Worm (Caenorhabditis elegans) whole organism, L4 larva: ENCODE data around the gene lgc-17.

Experiments
- F26F4.8 ChIP-seq: fragments of 200-800 bp; sonication (Bioruptor generic); conservative IDR thresholded peaks from 2 replicates; pipeline ENCODE4 v1.3.6; 2022; ENCODE audit warnings: missing genetic modification characterization, missing compliant biosample characterization
- T20F7.1 ChIP-seq: fragments of 200-800 bp; sonication (Bioruptor generic); optimal IDR thresholded peaks from 2 replicates; lab custom pipeline; 2018; ENCODE audit warnings: mild to moderate bottlenecking, missing genetic modification characterization, missing compliant biosample characterization
- Y48G9A.11 ChIP-seq: fragments of 200-800 bp; sonication (Bioruptor generic); IDR thresholded peaks from 2 replicates; pipeline ENCODE4 v1.3.6; 2022; ENCODE audit warnings: missing genetic modification reagents, missing genetic modification characterization, missing compliant biosample characterization
- Y75B8A.6 ChIP-seq: fragments of 200-800 bp; sonication (Bioruptor generic); IDR thresholded peaks from 2 replicates; pipeline ENCODE4 v1.3.6; 2022; ENCODE audit warnings: missing genetic modification reagents, missing genetic modification characterization, missing compliant biosample characterization
- aha-1 ChIP-seq: fragments of 150-350 bp; peaks from one replicate; lab custom pipeline; 2014; ENCODE audit warnings: missing biosample characterization, missing genetic modification characterization
- aly-2 ChIP-seq: sonication (generic microtip); optimal IDR thresholded peaks from 2 replicates; lab custom pipeline; 2018; ENCODE audit warnings: missing biosample characterization, missing genetic modification characterization
- ama-1 ChIP-seq: fragments of 150-350 bp; optimal IDR thresholded peaks from 2 replicates; lab custom pipeline; 2014; ENCODE audit warnings: inconsistent platforms, mixed read lengths
- ceh-62 ChIP-seq: sonication (generic microtip); optimal IDR thresholded peaks from 2 replicates; lab custom pipeline; 2017; ENCODE audit warnings: missing biosample characterization, missing genetic modification characterization
- ceh-82 ChIP-seq: sonication (generic microtip); optimal IDR thresholded peaks from 2 replicates; lab custom pipeline; 2017; ENCODE audit warnings: missing biosample characterization, missing genetic modification characterization
- daf-16 ChIP-seq, 3 experiments: sonication (generic microtip); optimal IDR thresholded peaks; 2 replicates each; lab custom pipeline; 2016 to 2017; ENCODE audit warnings: missing genetic modification characterization in 3 of 3, missing genetic modification reagents in 3 of 3, mild to moderate bottlenecking in 2 of 3, missing compliant biosample characterization in 2 of 3, missing biosample characterization in 1 of 3, moderate library complexity in 1 of 3
- daf-19 ChIP-seq: fragments of 200-800 bp; sonication (Bioruptor generic); conservative IDR thresholded peaks from 2 replicates; pipeline ENCODE4 v1.3.6; 2022; ENCODE audit warnings: missing genetic modification characterization, missing compliant biosample characterization
- dmd-6 ChIP-seq: fragments of 200-800 bp; sonication (Bioruptor generic); IDR thresholded peaks from 2 replicates; pipeline ENCODE4 v1.3.6; 2022; ENCODE audit warnings: missing genetic modification reagents, missing genetic modification characterization, missing compliant biosample characterization
- dmd-9 ChIP-seq: fragments of 200-800 bp; sonication (Bioruptor generic); IDR thresholded peaks from 2 replicates; pipeline ENCODE4 v1.3.6; 2022; ENCODE audit warnings: missing genetic modification reagents, missing genetic modification characterization, missing compliant biosample characterization
- fos-1 ChIP-seq: fragments of 150-350 bp; optimal IDR thresholded peaks from 2 replicates; lab custom pipeline; 2014; ENCODE audit warnings: missing biosample characterization, missing genetic modification characterization
- hlh-11 ChIP-seq: fragments of 200-800 bp; sonication (Bioruptor generic); optimal IDR thresholded peaks from 2 replicates; lab custom pipeline; 2018; ENCODE audit warnings: mild to moderate bottlenecking, missing genetic modification characterization, missing compliant biosample characterization
- lin-15B ChIP-seq: fragments of 150-350 bp; sonication (generic microtip); optimal IDR thresholded peaks from 3 replicates; lab custom pipeline; 2014; ENCODE audit warnings: missing biosample characterization, missing genetic modification characterization
- lsy-2 ChIP-seq, 2 experiments: fragments of 150-350 bp in 1 of 2; sonication (generic microtip) in 1 of 2; optimal IDR thresholded peaks; 2 replicates each; lab custom pipeline; 2014 to 2017; ENCODE audit warnings: missing biosample characterization in 2 of 2, missing genetic modification characterization in 2 of 2
- nhr-11 ChIP-seq: fragments of 150-350 bp; optimal IDR thresholded peaks from 2 replicates; lab custom pipeline; 2014; ENCODE audit warnings: missing biosample characterization, missing genetic modification characterization
- nhr-28 ChIP-seq: fragments of 150-350 bp; optimal IDR thresholded peaks from 2 replicates; lab custom pipeline; 2014; ENCODE audit warnings: missing biosample characterization, missing genetic modification characterization
- nhr-41 ChIP-seq: fragments of 200-800 bp; sonication (Bioruptor generic); IDR thresholded peaks from 2 replicates; pipeline ENCODE4 v1.3.6; 2022; ENCODE audit warnings: missing genetic modification reagents, missing genetic modification characterization, missing compliant biosample characterization
- nhr-48 ChIP-seq: sonication (generic microtip); optimal IDR thresholded peaks from 2 replicates; lab custom pipeline; 2016; ENCODE audit warnings: mild to moderate bottlenecking, missing genetic modification characterization, missing compliant biosample characterization
- nhr-6 ChIP-seq: fragments of 150-350 bp; optimal IDR thresholded peaks from 2 replicates; lab custom pipeline; 2014; ENCODE audit warnings: missing biosample characterization, missing genetic modification characterization
- nhr-76 ChIP-seq: fragments of 150-350 bp; optimal IDR thresholded peaks from 2 replicates; lab custom pipeline; 2014; ENCODE audit warnings: missing biosample characterization, missing genetic modification characterization
- pqm-1 ChIP-seq: sonication (generic microtip); optimal IDR thresholded peaks from 2 replicates; lab custom pipeline; 2017; ENCODE audit warnings: missing biosample characterization, missing genetic modification characterization
- sdz-12 ChIP-seq: fragments of 200-800 bp; sonication (Bioruptor generic); optimal IDR thresholded peaks from 2 replicates; lab custom pipeline; 2018; ENCODE audit warnings: mild to moderate bottlenecking, missing genetic modification characterization, missing compliant biosample characterization
- skn-1 ChIP-seq: fragments of 150-350 bp; optimal IDR thresholded peaks from 2 replicates; lab custom pipeline; 2014; ENCODE audit warnings: missing biosample characterization, missing genetic modification characterization
- snpc-1.2 ChIP-seq: fragments of 200-800 bp; sonication (Bioruptor generic); IDR thresholded peaks from 2 replicates; pipeline ENCODE4 v1.3.6; 2022; ENCODE audit warnings: missing genetic modification reagents, missing genetic modification characterization, missing compliant biosample characterization
- tag-97 ChIP-seq: fragments of 200-800 bp; sonication (Bioruptor generic); IDR thresholded peaks from 2 replicates; pipeline ENCODE4 v1.3.6; 2022; ENCODE audit warnings: missing genetic modification characterization, missing compliant biosample characterization
- tra-1 ChIP-seq: fragments of 200-800 bp; sonication (Bioruptor generic); IDR thresholded peaks from 2 replicates; pipeline ENCODE4 v1.3.6; 2022; ENCODE audit warnings: missing genetic modification reagents, missing genetic modification characterization, missing compliant biosample characterization
- unc-130 ChIP-seq: sonication (generic microtip); optimal IDR thresholded peaks from 2 replicates; lab custom pipeline; 2016; ENCODE audit warnings: missing genetic modification reagents, missing genetic modification characterization, missing compliant biosample characterization
- unc-62 ChIP-seq, 3 experiments: fragments of 150-350 bp in 1 of 3; sonication (generic microtip); optimal IDR thresholded peaks in 2 of 3; peaks in 1 of 3; 1 replicate in 1 of 3; 2 replicates in 2 of 3; lab custom pipeline; 2014 to 2017; ENCODE audit warnings: missing biosample characterization in 3 of 3, missing genetic modification characterization in 3 of 3, missing genetic modification reagents in 3 of 3, missing genotype in 1 of 3
- zfp-2 ChIP-seq: sonication (generic microtip); optimal IDR thresholded peaks from 2 replicates; lab custom pipeline; 2016; ENCODE audit warnings: mild to moderate bottlenecking, missing genetic modification characterization, missing compliant biosample characterization

Gene lgc-17

DNA sequence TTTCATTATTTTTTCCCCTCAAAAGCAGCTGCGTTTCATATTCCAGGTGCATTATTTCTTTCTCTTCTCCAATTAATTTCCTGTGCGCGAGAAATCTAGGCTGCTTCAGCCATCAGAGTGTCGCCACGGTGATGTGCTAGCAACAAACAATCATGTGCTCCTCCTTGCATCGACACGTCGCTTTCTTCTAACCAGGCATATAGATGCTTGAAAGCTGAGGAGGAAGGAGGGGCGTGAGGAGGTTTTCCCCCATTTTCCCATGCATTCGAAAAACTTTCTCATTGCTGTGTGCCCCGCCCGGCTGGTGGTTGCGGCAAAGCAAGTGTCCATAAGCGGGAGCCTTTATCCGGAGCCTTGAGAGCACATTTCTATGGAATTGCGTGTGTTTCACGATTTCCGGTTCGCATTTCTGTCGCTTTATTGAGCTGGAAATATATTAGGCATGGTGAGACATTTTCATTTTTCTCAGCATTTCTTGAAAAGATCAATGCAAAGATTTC is 28.3 kb downstream of the lgc-17 start, which contains the start of gene znf-474:
Gene znf-474 (plus strand): TSS at position 287 of the 500 bp plus-strand sequence.
- TF ChIP-seq nhr-11 (tag; lab: Kevin White, UChicago) (peak; percentile 4), ama-1 (lab: Kevin White, UChicago) (no peak), fos-1 (no peak), ceh-62 (tag; lab: Kevin White, UChicago) (no peak)
- TF ChIP-seq, all 104 proteins: peak for 1

DNA sequence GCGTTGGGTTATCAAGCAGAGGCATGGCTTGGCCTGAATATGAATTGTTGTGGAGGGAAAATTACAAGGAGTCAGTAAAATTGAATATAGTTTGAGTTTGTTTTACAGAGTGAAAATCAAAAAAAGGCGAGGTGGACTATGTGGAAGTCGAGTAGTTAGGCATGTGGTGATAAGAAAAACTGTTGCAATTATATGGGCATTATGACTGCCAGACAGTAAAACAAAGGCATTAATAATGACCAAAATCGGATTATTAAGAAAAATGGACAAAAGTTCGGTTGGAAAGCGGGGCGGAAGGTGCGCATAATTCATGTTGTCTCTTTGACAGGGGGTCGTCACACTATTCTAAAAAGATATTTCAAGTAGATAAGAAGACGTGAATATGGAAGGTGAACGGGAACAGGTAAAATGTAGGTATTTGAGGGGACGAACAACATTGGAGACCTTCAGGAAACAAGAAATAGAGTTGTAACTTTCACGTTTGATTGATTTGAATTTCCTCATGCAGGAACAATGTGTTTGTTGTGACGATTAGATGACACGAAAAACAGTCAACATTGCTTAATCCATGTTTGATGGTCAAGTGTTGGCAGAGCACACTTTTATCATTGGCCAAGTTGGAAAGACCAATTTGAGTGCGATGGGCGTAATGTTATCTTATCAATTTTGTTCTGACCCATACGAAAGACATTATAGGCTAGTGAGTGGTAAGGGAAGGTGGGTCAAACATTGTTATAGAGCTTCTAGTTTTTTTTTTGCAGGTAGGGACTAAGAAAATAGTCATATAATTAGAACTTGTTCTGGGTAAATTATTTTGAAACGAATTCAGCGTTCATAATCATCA is 32.9 kb downstream of the lgc-17 start, which contains the start of gene mfsd-11:
Gene mfsd-11 (minus strand): TSS at position 51 of the 844 bp plus-strand sequence.
- TF ChIP-seq lsy-2 (tag; optimal IDR thresholded peaks at IDR 0.05; lab: Kevin White, UChicago) (no peak), fos-1 (no peak), dmd-6 (0 out of 2 replicates have a peak, but pooled peaks have one; percentile 10), nhr-28 (tag; lab: Kevin White, UChicago) (peak; percentile 13), dmd-9 (no peak), Y75B8A.6 (GFP tag; lab: Robert Waterston, UW) (no peak), pqm-1 (tag; lab: Kevin White, UChicago) (peak; percentile 43), daf-16 (GFP tag; optimal IDR thresholded peaks at IDR 0.05; lab: Kevin White, UChicago) (no peak), daf-16 (tag; optimal IDR thresholded peaks at IDR 0.05; lab: Kevin White, UChicago) (peak; percentile 43), unc-62 (GFP tag; optimal IDR thresholded peaks at IDR 0.05 in 1 of 2; lab: Kevin White, UChicago) (peak in 1 of 2 experiments; percentile 65), unc-62 (tag; optimal IDR thresholded peaks at IDR 0.05; lab: Kevin White, UChicago) (no peak)

DNA sequence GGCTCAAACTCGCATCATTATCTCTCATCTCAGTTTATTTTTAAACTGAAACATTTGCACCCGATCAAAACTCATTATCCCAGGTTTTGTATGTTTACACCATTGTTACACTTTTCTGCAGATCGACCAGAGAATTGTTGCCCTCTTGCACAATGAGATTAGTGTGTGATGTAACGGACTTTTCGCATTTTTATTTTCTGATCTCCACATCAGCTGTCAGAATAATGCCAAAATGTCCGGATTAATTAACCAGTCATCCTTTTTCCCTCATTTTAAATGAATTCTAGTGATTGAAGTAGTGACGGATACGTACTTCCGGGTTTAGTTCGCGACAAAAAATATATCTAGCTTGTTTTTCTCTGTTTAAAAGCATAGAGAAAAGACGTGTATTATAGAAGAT is 37.3 kb downstream of the lgc-17 start:
- no peak for TF ChIP-seq snpc-1.2 (GFP tag; lab: Robert Waterston, UW)
- no peak for TF ChIP-seq tag-97 (GFP tag; lab: Robert Waterston, UW)
- no peak for TF ChIP-seq sdz-12 (GFP tag; lab: Kevin White, UChicago)
- no peak for TF ChIP-seq nhr-6
- TF ChIP-seq T20F7.1 (GFP tag; lab: Kevin White, UChicago) = no peak
- TF ChIP-seq tra-1 (GFP tag; lab: Robert Waterston, UW) = no peak
- TF ChIP-seq unc-130 (GFP tag; lab: Kevin White, UChicago) = no peak
- no peak for TF ChIP-seq aly-2 (tag; lab: Kevin White, UChicago)
- TF ChIP-seq skn-1 (tag; lab: Kevin White, UChicago) = no peak
- TF ChIP-seq lsy-2 (tag; optimal IDR thresholded peaks at IDR 0.05; lab: Kevin White, UChicago) = no peak
- TF ChIP-seq nhr-11 (tag; lab: Kevin White, UChicago) = peak; percentile 5
- peak in 1 of 2 experiments; percentile 15 for TF ChIP-seq unc-62 (GFP tag; optimal IDR thresholded peaks at IDR 0.05 in 1 of 2; lab: Kevin White, UChicago)
- no peak for TF ChIP-seq unc-62 (tag; optimal IDR thresholded peaks at IDR 0.05; lab: Kevin White, UChicago)
- TF ChIP-seq Y75B8A.6 (GFP tag; lab: Robert Waterston, UW) = no peak
- no peak for TF ChIP-seq Y48G9A.11 (GFP tag; lab: Robert Waterston, UW)
- TF ChIP-seq, all 104 proteins: peak for 2

DNA sequence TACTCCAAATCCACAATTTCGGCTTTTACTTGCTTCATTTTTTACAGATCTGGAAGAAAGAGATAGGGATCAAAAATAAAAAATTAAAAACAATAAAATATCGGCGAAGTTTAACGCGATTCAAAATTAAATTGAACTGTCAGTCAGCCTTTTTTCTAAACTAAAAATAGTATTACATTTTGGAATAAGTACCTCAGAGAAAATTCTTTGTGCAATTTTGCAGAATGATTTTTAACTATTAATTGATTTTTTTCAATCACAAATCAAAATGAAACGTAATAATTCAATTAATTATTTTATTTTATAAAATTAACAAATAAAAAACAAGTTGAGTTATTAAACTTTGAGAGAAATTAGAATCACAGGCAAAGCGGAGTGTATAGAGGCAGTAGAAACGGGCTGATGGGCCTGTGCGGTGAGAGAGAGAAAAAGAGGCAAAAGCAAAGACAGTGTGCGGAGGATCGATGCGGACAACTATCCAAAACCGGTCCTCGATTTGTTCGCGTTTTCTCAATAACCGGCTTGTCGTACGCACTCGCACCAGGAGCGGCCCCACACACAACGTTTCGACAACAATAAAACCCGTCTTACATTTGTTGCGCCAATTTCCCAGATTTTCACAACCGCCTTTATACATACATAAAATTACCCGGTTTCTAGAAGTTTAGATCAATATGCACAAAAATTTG is 38.8 kb downstream of the lgc-17 start, which contains the start of gene F57G12.2:
Gene F57G12.2 (minus strand): TSS at position 51 of the 689 bp plus-strand sequence.
- TF ChIP-seq lin-15B (tag; lab: Kevin White, UChicago) (no peak), daf-19 (no peak), aha-1 (tag; lab: Kevin White, UChicago) (no peak), F26F4.8 (GFP tag; lab: Robert Waterston, UW) (no peak), zfp-2 (tag; lab: Kevin White, UChicago) (no peak), ama-1 (lab: Kevin White, UChicago) (no peak), unc-62 (GFP tag; optimal IDR thresholded peaks at IDR 0.05 in 1 of 2; lab: Kevin White, UChicago) (peak in 1 of 2 experiments; percentile 25), unc-62 (tag; optimal IDR thresholded peaks at IDR 0.05; lab: Kevin White, UChicago) (no peak), nhr-76 (no peak), nhr-48 (tag; lab: Kevin White, UChicago) (peak; percentile 26), ceh-82 (tag; lab: Kevin White, UChicago) (no peak), nhr-41 (GFP tag; lab: Robert Waterston, UW) (no peak), nhr-6 (no peak), hlh-11 (peak; percentile 22), nhr-11 (tag; lab: Kevin White, UChicago) (no peak), dmd-6 (no peak)
